Fruit fly (Drosophila melanogaster) whole organism, embryonic: ENCODE data around the gene ssp3.

Experiments
- Adf1 ChIP-seq: fragments of 200-800 bp; sonication (Bioruptor generic); IDR thresholded peaks from 2 replicates; pipeline ENCODE4 v1.3.6; 2022; ENCODE audit warnings: missing biosample characterization, missing genetic modification characterization
- BEAF-32 ChIP-seq: fragments of 200-800 bp; sonication (Bioruptor generic); optimal IDR thresholded peaks from 3 replicates; lab custom pipeline; 2017; ENCODE audit warnings: missing biosample characterization, missing genetic modification characterization, mild to moderate bottlenecking, moderate library complexity, missing genetic modification reagents
- Bdp1 ChIP-seq: fragments of 200-800 bp; sonication (Bioruptor generic); optimal IDR thresholded peaks from 3 replicates; lab custom pipeline; 2016; ENCODE audit warnings: missing biosample characterization, missing genetic modification characterization
- CG10431 ChIP-seq: fragments of 200-800 bp; sonication (Bioruptor generic); optimal IDR thresholded peaks from 3 replicates; lab custom pipeline; 2018; ENCODE audit warnings: missing biosample characterization, mild to moderate bottlenecking, missing genetic modification characterization
- CG11560 ChIP-seq: fragments of 200-800 bp; sonication (Bioruptor generic); IDR thresholded peaks from 3 replicates; pipeline ENCODE4 v1.3.6; 2022; ENCODE audit warnings: missing biosample characterization, missing genetic modification characterization
- CG12071 ChIP-seq: fragments of 200-800 bp; sonication (Bioruptor generic); optimal IDR thresholded peaks from 3 replicates; lab custom pipeline; 2018; ENCODE audit warnings: missing biosample characterization, mild to moderate bottlenecking, missing genetic modification characterization
- CG14441 ChIP-seq: fragments of 200-800 bp; sonication (Bioruptor generic); IDR thresholded peaks from 2 replicates; pipeline ENCODE4 v1.3.6; 2022; ENCODE audit warnings: missing biosample characterization, missing genetic modification characterization
- CG16813 ChIP-seq: fragments of 200-800 bp; sonication (Bioruptor generic); IDR thresholded peaks from 3 replicates; pipeline ENCODE4 v1.3.6; 2022; ENCODE audit warnings: missing biosample characterization, missing genetic modification characterization; ENCODE audit not compliant: partially characterized antibody
- CG17568 ChIP-seq: fragments of 200-800 bp; sonication (Bioruptor generic); optimal IDR thresholded peaks from 2 replicates; lab custom pipeline; 2018; ENCODE audit warnings: missing biosample characterization, mild to moderate bottlenecking, missing genetic modification characterization, moderate library complexity
- CG30403 ChIP-seq: fragments of 200-800 bp; sonication (Bioruptor generic); optimal IDR thresholded peaks from 3 replicates; lab custom pipeline; 2016; ENCODE audit warnings: missing biosample characterization, missing genetic modification characterization
- CG31224 ChIP-seq: fragments of 200-800 bp; sonication (Bioruptor generic); IDR thresholded peaks from 2 replicates; pipeline ENCODE4 v1.3.6; 2022; ENCODE audit warnings: missing biosample characterization, missing genetic modification characterization
- CG32767 ChIP-seq: fragments of 200-800 bp; sonication (Bioruptor generic); IDR thresholded peaks from 2 replicates; pipeline ENCODE4 v1.3.6; 2022; ENCODE audit warnings: missing biosample characterization, missing genetic modification characterization
- CG34422 ChIP-seq: fragments of 200-800 bp; sonication (Bioruptor generic); IDR thresholded peaks from 3 replicates; pipeline ENCODE4 v1.3.6; 2022; ENCODE audit warnings: missing biosample characterization, missing genetic modification characterization
- CG3847 ChIP-seq: fragments of 200-800 bp; sonication (Bioruptor generic); IDR thresholded peaks from 2 replicates; pipeline ENCODE4 v1.3.6; 2022; ENCODE audit warnings: missing biosample characterization, missing genetic modification characterization
- CG43689 ChIP-seq: fragments of 200-800 bp; sonication (Bioruptor generic); IDR thresholded peaks from 2 replicates; pipeline ENCODE4 v1.3.6; 2022; ENCODE audit warnings: missing biosample characterization, missing genetic modification characterization
- CG5245 ChIP-seq: fragments of 200-800 bp; sonication (Bioruptor generic); optimal IDR thresholded peaks from 3 replicates; lab custom pipeline; 2016; ENCODE audit warnings: missing biosample characterization, missing genetic modification characterization
- CG6272 ChIP-seq: fragments of 200-800 bp; sonication (Bioruptor generic); IDR thresholded peaks from 2 replicates; pipeline ENCODE4 v1.3.6; 2022; ENCODE audit warnings: missing biosample characterization, missing genetic modification characterization
- CG6813 ChIP-seq: fragments of 200-800 bp; sonication (Bioruptor generic); optimal IDR thresholded peaks from 2 replicates; lab custom pipeline; 2017; ENCODE audit warnings: missing biosample characterization, missing genetic modification characterization, mild to moderate bottlenecking, moderate library complexity, missing genetic modification reagents
- CG7372 ChIP-seq: fragments of 200-800 bp; sonication (Bioruptor generic); IDR thresholded peaks from 2 replicates; pipeline ENCODE4 v1.3.6; 2022; ENCODE audit warnings: missing biosample characterization, missing genetic modification characterization
- CG7839 ChIP-seq: fragments of 200-800 bp; sonication (Bioruptor generic); optimal IDR thresholded peaks from 3 replicates; lab custom pipeline; 2018; ENCODE audit warnings: missing biosample characterization, mild to moderate bottlenecking, missing genetic modification characterization, moderate library complexity
- CG7987 ChIP-seq: fragments of 200-800 bp; sonication (Bioruptor generic); optimal IDR thresholded peaks from 2 replicates; lab custom pipeline; 2018; ENCODE audit warnings: missing biosample characterization, mild to moderate bottlenecking, missing genetic modification characterization, moderate library complexity
- CG8765 ChIP-seq: fragments of 200-800 bp; sonication (Bioruptor generic); IDR thresholded peaks from 2 replicates; pipeline ENCODE4 v1.3.6; 2022; ENCODE audit warnings: missing biosample characterization, missing genetic modification characterization
- Camta ChIP-seq: fragments of 200-800 bp; sonication (Bioruptor generic); optimal IDR thresholded peaks from 2 replicates; lab custom pipeline; 2016; ENCODE audit warnings: missing biosample characterization, missing genetic modification characterization
- CkIIα-i1 ChIP-seq: fragments of 200-800 bp; sonication (Bioruptor generic); IDR thresholded peaks from 2 replicates; pipeline ENCODE4 v1.3.6; 2022; ENCODE audit warnings: missing biosample characterization, missing genetic modification characterization
- CrebB ChIP-seq: fragments of 200-800 bp; sonication (Bioruptor generic); optimal IDR thresholded peaks from 3 replicates; lab custom pipeline; 2018; ENCODE audit warnings: missing biosample characterization, mild to moderate bottlenecking, missing genetic modification characterization
- Dip3 ChIP-seq: fragments of 200-800 bp; sonication (Bioruptor generic); optimal IDR thresholded peaks from 3 replicates; lab custom pipeline; 2016; ENCODE audit warnings: missing biosample characterization, missing genetic modification characterization
- Fer3 ChIP-seq: fragments of 200-800 bp; sonication (Bioruptor generic); optimal IDR thresholded peaks from 2 replicates; lab custom pipeline; 2018; ENCODE audit warnings: missing biosample characterization, mild to moderate bottlenecking, missing genetic modification characterization, moderate library complexity
- HLH3B ChIP-seq: fragments of 200-800 bp; sonication (Bioruptor generic); IDR thresholded peaks from 2 replicates; pipeline ENCODE4 v1.3.6; 2022; ENCODE audit warnings: missing biosample characterization, missing genetic modification characterization
- Hey ChIP-seq: fragments of 200-800 bp; sonication (Bioruptor generic); optimal IDR thresholded peaks from 3 replicates; lab custom pipeline; 2018; ENCODE audit warnings: missing biosample characterization, mild to moderate bottlenecking, missing genetic modification characterization
- Hmx ChIP-seq: fragments of 200-800 bp; sonication (Bioruptor generic); optimal IDR thresholded peaks from 2 replicates; lab custom pipeline; 2016; ENCODE audit warnings: missing biosample characterization, missing genetic modification characterization
- Hr39 ChIP-seq: fragments of >200 bp; optimal IDR thresholded peaks from 2 replicates; lab custom pipeline; 2017
- Mrtf ChIP-seq: fragments of 200-800 bp; sonication (Bioruptor generic); IDR thresholded peaks from 3 replicates; pipeline ENCODE4 v1.3.6; 2022; ENCODE audit warnings: missing biosample characterization, missing genetic modification characterization
- NC2β ChIP-seq: fragments of 200-800 bp; sonication (Bioruptor generic); optimal IDR thresholded peaks from 2 replicates; lab custom pipeline; 2016; ENCODE audit warnings: missing biosample characterization, missing genetic modification characterization
- Vsx1 ChIP-seq: fragments of 200-800 bp; sonication (Bioruptor generic); optimal IDR thresholded peaks from 2 replicates; lab custom pipeline; 2017; ENCODE audit warnings: missing biosample characterization, mild to moderate bottlenecking, missing genetic modification characterization, missing genetic modification reagents
- amos ChIP-seq: fragments of 200-800 bp; sonication (Bioruptor generic); IDR thresholded peaks from 2 replicates; pipeline ENCODE4 v1.3.6; 2022; ENCODE audit warnings: missing biosample characterization, missing genetic modification characterization; ENCODE audit not compliant: partially characterized antibody
- bcd ChIP-seq: fragments of 200-800 bp; sonication (Bioruptor generic); optimal IDR thresholded peaks from 2 replicates; lab custom pipeline; 2017; ENCODE audit warnings: missing biosample characterization, mild to moderate bottlenecking, missing genetic modification characterization
- chinmo ChIP-seq: fragments of 200-800 bp; sonication (Bioruptor generic); IDR thresholded peaks from 4 replicates; pipeline ENCODE4 v1.3.6; 2022; ENCODE audit warnings: missing biosample characterization, missing genetic modification characterization; ENCODE audit not compliant: partially characterized antibody
- chm ChIP-seq: fragments of 200-800 bp; sonication (Bioruptor generic); IDR thresholded peaks from 2 replicates; pipeline ENCODE4 v1.3.6; 2022; ENCODE audit warnings: missing biosample characterization, missing genetic modification characterization
- da ChIP-seq: fragments of 200-800 bp; sonication (Bioruptor generic); optimal IDR thresholded peaks from 2 replicates; lab custom pipeline; 2016; ENCODE audit warnings: missing biosample characterization, missing genetic modification characterization
- dysf ChIP-seq: fragments of 200-800 bp; sonication (Bioruptor generic); IDR thresholded peaks from 3 replicates; pipeline ENCODE4 v1.3.6; 2022; ENCODE audit warnings: missing biosample characterization, missing genetic modification characterization
- hb ChIP-seq: fragments of 200-800 bp; sonication (Bioruptor generic); IDR thresholded peaks from 3 replicates; pipeline ENCODE4 v1.3.6; 2022; ENCODE audit warnings: missing biosample characterization, missing genetic modification characterization; ENCODE audit not compliant: partially characterized antibody
- jumu ChIP-seq: fragments of 200-800 bp; sonication (Bioruptor generic); optimal IDR thresholded peaks from 3 replicates; lab custom pipeline; 2016; ENCODE audit warnings: missing biosample characterization, missing genetic modification characterization
- kay ChIP-seq: fragments of 200-800 bp; sonication (Bioruptor generic); optimal IDR thresholded peaks from 2 replicates; lab custom pipeline; 2016; ENCODE audit warnings: missing biosample characterization, missing genetic modification characterization
- luna ChIP-seq: fragments of 200-800 bp; sonication (Bioruptor generic); optimal IDR thresholded peaks from 2 replicates; lab custom pipeline; 2016; ENCODE audit warnings: missing biosample characterization, missing genetic modification characterization
- pnt ChIP-seq: fragments of 200-800 bp; sonication (Bioruptor generic); optimal IDR thresholded peaks from 3 replicates; lab custom pipeline; 2016; ENCODE audit warnings: missing biosample characterization, missing genetic modification characterization
- sc ChIP-seq, 3 experiments: fragments of >200 bp in 2 of 3; fragments of 200-800 bp in 1 of 3; sonication (Bioruptor generic) in 1 of 3; optimal IDR thresholded peaks; 2 replicates in 2 of 3; 3 replicates in 1 of 3; lab custom pipeline; 2017; ENCODE audit warnings: mild to moderate bottlenecking in 1 of 3, missing biosample characterization in 1 of 3, missing genetic modification characterization in 1 of 3, missing genetic modification reagents in 1 of 3
- scrt ChIP-seq: fragments of 200-800 bp; sonication (Bioruptor generic); optimal IDR thresholded peaks from 2 replicates; lab custom pipeline; 2018; ENCODE audit warnings: missing biosample characterization, mild to moderate bottlenecking, missing genetic modification characterization, moderate library complexity
- sd ChIP-seq: fragments of 200-800 bp; sonication (Bioruptor generic); optimal IDR thresholded peaks from 3 replicates; lab custom pipeline; 2018; ENCODE audit warnings: missing biosample characterization, mild to moderate bottlenecking, missing genetic modification characterization, moderate library complexity
- slp2 ChIP-seq: fragments of 200-800 bp; sonication (Bioruptor generic); optimal IDR thresholded peaks from 2 replicates; lab custom pipeline; 2016; ENCODE audit warnings: missing biosample characterization, missing genetic modification characterization
- sqz ChIP-seq: fragments of 200-800 bp; sonication (Bioruptor generic); optimal IDR thresholded peaks from 3 replicates; lab custom pipeline; 2018; ENCODE audit warnings: missing biosample characterization, mild to moderate bottlenecking, missing genetic modification characterization
- toy ChIP-seq: fragments of 200-800 bp; sonication (Bioruptor generic); IDR thresholded peaks from 2 replicates; pipeline ENCODE4 v1.3.6; 2022; ENCODE audit warnings: missing biosample characterization, missing genetic modification characterization

ssp3 gene

dm6 chr2L:18936056-18936455 is 7.7 kb downstream of the ssp3 start (continued):
- TF ChIP-seq sqz (GFP tag; lab: Kevin White, UChicago) (no peak), sc (optimal IDR thresholded peaks at IDR 0.05; lab: Kevin White, UChicago) (no peak), sc (GFP tag; optimal IDR thresholded peaks at IDR 0.05; lab: Kevin White, UChicago) (no peak), dysf (GFP tag; lab: Robert Waterston, UW) (no peak), CG7839 (no peak), NC2β (no peak), Adf1 (GFP tag; lab: Robert Waterston, UW) (peak; percentile 100), CG14441 (no peak), Hr39 (lab: Kevin White, UChicago) (no peak), CG32767 (GFP tag; lab: Robert Waterston, UW) (no peak), CG7987 (GFP tag; lab: Kevin White, UChicago) (no peak), CG17568 (no peak), CG34422 (peak; percentile 74; the same call in 1 of the 3 replicates), slp2 (no peak), Hmx (GFP tag; lab: Kevin White, UChicago) (no peak), CG16813 (GFP tag; lab: Robert Waterston, UW) (0 out of 3 replicates have a peak, but pooled peaks have one; percentile 8), CG6813 (GFP tag; lab: Kevin White, UChicago) (no peak), kay (GFP tag; lab: Kevin White, UChicago) (no peak), CrebB (tag; lab: Kevin White, UChicago) (no peak), jumu (GFP tag; lab: Kevin White, UChicago) (no peak), CG7372 (GFP tag; lab: Robert Waterston, UW) (no peak), sd (tag; lab: Kevin White, UChicago) (no peak), CG43689 (GFP tag; lab: Robert Waterston, UW) (no peak), CG12071 (GFP tag; lab: Kevin White, UChicago) (no peak), Camta (GFP tag; lab: Kevin White, UChicago) (no peak), da (no peak), luna (GFP tag; lab: Kevin White, UChicago) (no peak), CG5245 (GFP tag; lab: Kevin White, UChicago) (no peak), Hey (tag; lab: Kevin White, UChicago) (no peak), scrt (GFP tag; lab: Kevin White, UChicago) (no peak), CG30403 (no peak), BEAF-32 (GFP tag; lab: Kevin White, UChicago) (no peak), Bdp1 (GFP tag; lab: Kevin White, UChicago) (no peak), Mrtf (GFP tag; lab: Robert Waterston, UW) (no peak), amos (GFP tag; lab: Robert Waterston, UW) (no peak), HLH3B (GFP tag; lab: Robert Waterston, UW) (no peak; the same call in 1 of the 2 replicates), Fer3 (tag; lab: Kevin White, UChicago) (no peak), CkIIα-i1 (GFP tag; lab: Robert Waterston, UW) (no peak), CG10431 (no peak), pnt (GFP tag; lab: Kevin White, UChicago) (no peak), Dip3 (GFP tag; lab: Kevin White, UChicago) (no peak), toy (GFP tag; lab: Robert Waterston, UW) (no peak), chm (GFP tag; lab: Robert Waterston, UW) (peak; percentile 58; the same call in 1 of the 2 replicates), CG11560 (tag; lab: Robert Waterston, UW) (no peak), CG3847 (GFP tag; lab: Robert Waterston, UW) (no peak), hb (no peak), CG8765 (GFP tag; lab: Robert Waterston, UW) (peak; percentile 48; the same call in 1 of the 2 replicates), CG31224 (GFP tag; lab: Robert Waterston, UW) (no peak), chinmo (GFP tag; lab: Robert Waterston, UW) (peak; percentile 91; the same call in 2 of the 4 replicates), Vsx1 (GFP tag; lab: Kevin White, UChicago) (no peak), CG6272 (GFP tag; lab: Robert Waterston, UW) (no peak), bcd (GFP tag; lab: Kevin White, UChicago) (no peak)
